Worm (Caenorhabditis elegans) whole organism, young adult: ENCODE data around the gene lap-1.
A peak's percentile ranks its signal among the peaks of the same experiment; 100 is the strongest.

ENCODE experiments used
- F10E7.11 ChIP-seq: sonication (generic microtip); optimal IDR thresholded peaks from 2 replicates; lab custom pipeline; 2017; ENCODE audit warnings: mild to moderate bottlenecking, missing genetic modification characterization, moderate library complexity, missing compliant biosample characterization
- F23B12.7 ChIP-seq: sonication (generic microtip); optimal IDR thresholded peaks from 2 replicates; lab custom pipeline; 2017; ENCODE audit warnings: missing genetic modification characterization, mild to moderate bottlenecking, missing compliant biosample characterization, antibody characterized with exemption, moderate library complexity; ENCODE audit not compliant: insufficient read depth
- F52B5.7 ChIP-seq: sonication (generic microtip); optimal IDR thresholded peaks from 2 replicates; lab custom pipeline; 2016; ENCODE audit warnings: mild to moderate bottlenecking, missing genetic modification characterization, missing compliant biosample characterization
- F55B11.4 ChIP-seq: sonication (generic microtip); optimal IDR thresholded peaks from 2 replicates; lab custom pipeline; 2016; ENCODE audit warnings: missing compliant biosample characterization, missing genetic modification characterization, borderline replicate concordance; ENCODE audit not compliant: insufficient read depth
- K12H6.12 ChIP-seq: fragments of 200-800 bp; sonication (Bioruptor generic); optimal IDR thresholded peaks from 2 replicates; lab custom pipeline; 2018; ENCODE audit warnings: mild to moderate bottlenecking, missing genetic modification characterization, missing compliant biosample characterization
- Y79H2A.3 ChIP-seq: fragments of 200-800 bp; sonication (Bioruptor generic); conservative IDR thresholded peaks from 2 replicates; pipeline ENCODE4 v1.3.6; 2022; ENCODE audit warnings: missing genetic modification reagents, missing genetic modification characterization, missing compliant biosample characterization
- ZK185.1 ChIP-seq: sonication (generic microtip); optimal IDR thresholded peaks from 2 replicates; lab custom pipeline; 2016; ENCODE audit warnings: mild to moderate bottlenecking, missing genetic modification characterization, missing compliant biosample characterization; ENCODE audit not compliant: poor library complexity, severe bottlenecking
- ama-1 ChIP-seq, 3 experiments: fragments of 150-350 bp in 1 of 3; sonication (generic microtip) in 2 of 3; optimal IDR thresholded peaks; 2 replicates each; lab custom pipeline; 2014 to 2018; ENCODE audit warnings: missing biosample characterization in 2 of 3, missing genetic modification characterization in 2 of 3, missing genetic modification reagents in 2 of 3
- attf-5 ChIP-seq: fragments of 200-800 bp; sonication (Bioruptor generic); optimal IDR thresholded peaks from 2 replicates; lab custom pipeline; 2018; ENCODE audit warnings: mild to moderate bottlenecking, missing genetic modification characterization, missing compliant biosample characterization
- bed-2 ChIP-seq: fragments of 200-800 bp; sonication (Bioruptor generic); IDR thresholded peaks from 2 replicates; pipeline ENCODE4 v1.3.6; 2022; ENCODE audit warnings: missing genetic modification reagents, missing genetic modification characterization, missing compliant biosample characterization
- ceh-27 ChIP-seq: fragments of 200-800 bp; sonication (Bioruptor generic); optimal IDR thresholded peaks from 2 replicates; lab custom pipeline; 2018; ENCODE audit warnings: mild to moderate bottlenecking, missing genetic modification characterization, moderate library complexity, missing compliant biosample characterization
- dpl-1 ChIP-seq: fragments of 150-350 bp; optimal IDR thresholded peaks from 2 replicates; lab custom pipeline; 2014; ENCODE audit warnings: missing biosample characterization, missing genetic modification reagents, missing genetic modification characterization
- egl-44 ChIP-seq: fragments of 200-800 bp; sonication (Bioruptor generic); IDR thresholded peaks from 2 replicates; pipeline ENCODE4 v1.3.6; 2022; ENCODE audit warnings: missing genetic modification reagents, missing genetic modification characterization, missing compliant biosample characterization
- him-1 ChIP-seq: sonication (generic microtip); optimal IDR thresholded peaks from 2 replicates; lab custom pipeline; 2016; ENCODE audit warnings: missing genotype, missing genetic modification reagents, missing genetic modification characterization, missing compliant biosample characterization
- hlh-12 ChIP-seq: sonication (generic microtip); optimal IDR thresholded peaks from 2 replicates; lab custom pipeline; 2016; ENCODE audit warnings: missing genetic modification characterization, missing compliant biosample characterization
- let-607 ChIP-seq, 2 experiments: fragments of 200-800 bp in 1 of 2; sonication (Bioruptor generic) in 1 of 2; sonication (generic microtip) in 1 of 2; optimal IDR thresholded peaks; 2 replicates each; lab custom pipeline; 2016 to 2018; ENCODE audit warnings: mild to moderate bottlenecking in 2 of 2, missing compliant biosample characterization in 2 of 2, missing genetic modification characterization in 2 of 2, moderate library complexity in 2 of 2, missing genotype in 1 of 2
- lin-54 ChIP-seq: fragments of 200-800 bp; sonication (Bioruptor generic); optimal IDR thresholded peaks from 2 replicates; lab custom pipeline; 2018; ENCODE audit warnings: mild to moderate bottlenecking, missing genetic modification characterization, missing compliant biosample characterization
- lir-1 ChIP-seq: fragments of 200-800 bp; sonication (Bioruptor generic); conservative IDR thresholded peaks from 2 replicates; pipeline ENCODE4 v1.3.6; 2022; ENCODE audit warnings: missing genetic modification reagents, missing genetic modification characterization, missing compliant biosample characterization
- lsl-1 ChIP-seq: fragments of 200-800 bp; sonication (Bioruptor generic); optimal IDR thresholded peaks from 2 replicates; lab custom pipeline; 2018; ENCODE audit warnings: mild to moderate bottlenecking, missing genetic modification characterization, moderate library complexity, missing compliant biosample characterization
- lsy-27 ChIP-seq: sonication (generic microtip); optimal IDR thresholded peaks from 2 replicates; lab custom pipeline; 2017; ENCODE audit warnings: missing genetic modification characterization, mild to moderate bottlenecking, missing compliant biosample characterization, antibody characterized with exemption, missing genotype, borderline replicate concordance; ENCODE audit not compliant: insufficient read depth
- madf-6 ChIP-seq: fragments of 200-800 bp; sonication (Bioruptor generic); IDR thresholded peaks from 2 replicates; pipeline ENCODE4 v1.3.6; 2022; ENCODE audit warnings: missing genetic modification reagents, missing genetic modification characterization, missing compliant biosample characterization
- mel-28 ChIP-seq: sonication (generic microtip); optimal IDR thresholded peaks from 2 replicates; lab custom pipeline; 2016; ENCODE audit warnings: borderline replicate concordance, mild to moderate bottlenecking, missing genetic modification characterization, missing compliant biosample characterization
- nfyb-1 ChIP-seq: fragments of 200-800 bp; sonication (Bioruptor generic); IDR thresholded peaks from 2 replicates; pipeline ENCODE4 v1.3.6; 2022; ENCODE audit warnings: missing genetic modification reagents, missing genetic modification characterization, missing compliant biosample characterization
- nhr-120 ChIP-seq: fragments of 200-800 bp; sonication (Bioruptor generic); IDR thresholded peaks from 2 replicates; pipeline ENCODE4 v1.3.6; 2022; ENCODE audit warnings: missing genetic modification characterization, missing compliant biosample characterization
- nhr-179 ChIP-seq: sonication (generic microtip); optimal IDR thresholded peaks from 2 replicates; lab custom pipeline; 2016; ENCODE audit warnings: mild to moderate bottlenecking, missing genetic modification characterization, missing compliant biosample characterization
- nhr-80 ChIP-seq: sonication (generic microtip); optimal IDR thresholded peaks from 2 replicates; lab custom pipeline; 2016; ENCODE audit warnings: missing genetic modification characterization, missing compliant biosample characterization
- pbrm-1 ChIP-seq: fragments of 200-800 bp; sonication (Bioruptor generic); IDR thresholded peaks from 2 replicates; pipeline ENCODE4 v1.3.6; 2022; ENCODE audit warnings: missing genetic modification reagents, missing genetic modification characterization, missing compliant biosample characterization
- pha-4 ChIP-seq: fragments of 150-350 bp; sonication (generic microtip); optimal IDR thresholded peaks from 2 replicates; lab custom pipeline; 2014; ENCODE audit warnings: missing biosample characterization, missing genetic modification reagents, missing genetic modification characterization
- snpc-4 ChIP-seq, 5 experiments: fragments of 150-350 bp in 1 of 5; sonication (generic microtip) in 4 of 5; optimal IDR thresholded peaks; 2 replicates each; lab custom pipeline; 2014 to 2018; ENCODE audit warnings: missing genetic modification characterization in 5 of 5, missing biosample characterization in 3 of 5, antibody characterized with exemption in 2 of 5, mild to moderate bottlenecking in 2 of 5, missing compliant biosample characterization in 2 of 5, missing genotype in 2 of 5, moderate library complexity in 2 of 5, missing genetic modification reagents in 1 of 5
- zfh-2 ChIP-seq: fragments of 200-800 bp; sonication (Bioruptor generic); conservative IDR thresholded peaks from 2 replicates; pipeline ENCODE4 v1.3.6; 2022; ENCODE audit warnings: missing genetic modification reagents, missing genetic modification characterization, missing compliant biosample characterization
- ztf-22 ChIP-seq: fragments of 200-800 bp; sonication (Bioruptor generic); optimal IDR thresholded peaks from 2 replicates; lab custom pipeline; 2018; ENCODE audit warnings: mild to moderate bottlenecking, missing genetic modification characterization, moderate library complexity, missing compliant biosample characterization

The lap-1 gene

DNA sequence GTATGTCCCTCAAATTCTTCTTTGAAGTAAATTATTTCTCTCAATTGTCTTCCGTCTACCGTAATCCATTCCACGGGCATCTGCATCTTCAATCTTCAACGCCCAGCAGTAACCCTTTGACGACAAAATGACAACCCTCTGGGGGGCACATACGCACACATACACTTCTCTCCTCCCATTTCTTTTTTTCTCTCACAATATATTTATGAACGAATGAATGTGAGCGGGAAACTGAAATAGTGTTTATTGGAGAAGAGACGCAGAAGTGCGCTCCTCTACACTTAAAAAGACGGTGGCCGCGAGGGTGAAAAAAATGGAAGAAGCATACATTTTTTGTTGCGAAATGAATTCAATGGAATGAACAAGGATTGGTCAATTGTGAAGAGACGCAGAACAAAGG is 10.2 kb upstream of the lap-1 start (continued):
- no peak for TF ChIP-seq snpc-4 (GFP tag; optimal IDR thresholded peaks at IDR 0.05; lab: Kevin White, UChicago)
- TF ChIP-seq snpc-4 (tag; optimal IDR thresholded peaks at IDR 0.05; lab: Kevin White, UChicago), result peak in 3 of 4 experiments; percentile 2 to 52 (median 18)
- TF ChIP-seq ceh-27 (GFP tag; lab: Kevin White, UChicago), result peak; percentile 35
- peak; percentile 56 for TF ChIP-seq pha-4 (tag; lab: Kevin White, UChicago)
- TF ChIP-seq F52B5.7 (tag; lab: Kevin White, UChicago), result no peak
- no peak for TF ChIP-seq hlh-12 (tag; lab: Kevin White, UChicago)
- TF ChIP-seq him-1 (tag; lab: Kevin White, UChicago), result peak; percentile 6
- TF ChIP-seq madf-6 (GFP tag; lab: Robert Waterston, UW), result peak; percentile 32; the same call in 1 of the 2 replicates
- TF ChIP-seq lsl-1 (GFP tag; lab: Kevin White, UChicago), result no peak
- TF ChIP-seq ZK185.1 (tag; lab: Kevin White, UChicago), result no peak
- TF ChIP-seq K12H6.12 (tag; lab: Kevin White, UChicago), result peak; percentile 67
- TF ChIP-seq nfyb-1 (GFP tag; lab: Robert Waterston, UW), result 0 out of 2 replicates have a peak, but pooled peaks have one; percentile 43
- TF ChIP-seq let-607 (tag; optimal IDR thresholded peaks at IDR 0.05; lab: Kevin White, UChicago), result peak; percentile 10 to 15
- no peak for TF ChIP-seq F10E7.11 (tag; lab: Kevin White, UChicago)
- TF ChIP-seq lsy-27 (tag; lab: Kevin White, UChicago), result no peak

DNA sequence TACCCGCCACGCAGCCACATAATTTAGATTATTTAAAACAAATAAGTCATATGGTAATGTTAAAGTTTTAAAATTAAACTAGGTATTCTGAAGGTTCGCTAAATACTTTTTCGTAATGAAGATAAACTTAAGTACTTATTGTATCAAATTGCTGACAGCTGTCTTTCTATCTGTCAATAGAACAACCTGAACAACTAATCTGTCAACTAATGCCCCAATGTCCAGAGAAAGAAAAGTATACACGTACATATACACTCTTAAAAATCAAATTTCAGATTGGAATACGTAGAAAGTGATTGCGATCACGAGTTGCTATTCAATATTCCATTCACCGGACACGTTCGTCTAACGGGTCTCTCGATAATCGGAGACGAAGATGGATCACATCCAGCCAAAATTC is 9.0 kb upstream of the lap-1 start:
- TF ChIP-seq nhr-80, result peak; percentile 1
- no peak for TF ChIP-seq nhr-179 (tag; lab: Kevin White, UChicago)

DNA sequence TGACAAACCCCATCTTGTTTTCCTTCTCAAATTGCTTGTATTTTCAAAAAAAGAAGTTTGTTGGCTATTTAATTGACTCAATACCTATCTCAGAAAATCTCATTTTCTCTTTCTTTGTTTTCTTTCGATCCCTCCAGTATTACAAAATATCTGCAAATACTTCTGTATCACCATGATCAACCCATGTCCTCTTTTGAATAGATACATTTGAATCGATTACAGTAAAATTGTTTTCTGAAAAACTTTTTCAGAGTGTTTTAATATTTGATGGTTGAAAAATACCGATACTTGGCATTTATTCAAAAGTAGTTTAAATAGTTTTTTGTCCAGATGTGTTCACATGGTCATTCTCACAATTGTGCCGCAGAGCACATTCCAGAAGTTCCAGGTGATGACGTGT is 7.4 kb upstream of the lap-1 start, which contains the start of gene ZK353.9:
ZK353.9 (plus strand) TSS at position 331 of the 400 bp plus-strand sequence.
- TF ChIP-seq Y79H2A.3 (GFP tag; lab: Robert Waterston, UW) (no peak), bed-2 (GFP tag; lab: Robert Waterston, UW) (no peak), dpl-1 (GFP tag; lab: Kevin White, UChicago) (no peak), lin-54 (no peak), lir-1 (GFP tag; lab: Robert Waterston, UW) (no peak), F55B11.4 (tag; lab: Kevin White, UChicago) (no peak)

ce11 chrIII:8405449-8405962 is 3.8 kb upstream of the lap-1 start, which contains the start of the genes ubxn-4 and cyy-1:
TSS of gene ubxn-4 (minus strand) at chrIII:8405562.
TSS of gene cyy-1 (plus strand) at chrIII:8405874.
- TF ChIP-seq let-607 (tag; optimal IDR thresholded peaks at IDR 0.05; lab: Kevin White, UChicago) (no peak), ztf-22 (GFP tag; lab: Kevin White, UChicago) (no peak), mel-28 (no peak), egl-44 (GFP tag; lab: Robert Waterston, UW) (no peak), zfh-2 (GFP tag; lab: Robert Waterston, UW) (no peak), F23B12.7 (tag; lab: Kevin White, UChicago) (no peak), nhr-120 (no peak), pbrm-1 (no peak), ama-1 (optimal IDR thresholded peaks at IDR 0.05; lab: Kevin White, UChicago) (no peak), ama-1 (GFP tag; optimal IDR thresholded peaks at IDR 0.05; lab: Kevin White, UChicago) (no peak), F55B11.4 (tag; lab: Kevin White, UChicago) (no peak), attf-5 (GFP tag; lab: Kevin White, UChicago) (no peak)
